Fruit fly (Drosophila melanogaster) whole organism, pupa: ENCODE results near the gene CG46506.
"Not testable (repeated sequence)": the region's sequence is repeated elsewhere in the genome, so short reads cannot be mapped to it uniquely, and the experiment has no call there.

Experiments used
- CG14655 ChIP-seq: fragments of 200-800 bp; sonication (Bioruptor generic); optimal IDR thresholded peaks from 3 replicates; lab custom pipeline; 2017; ENCODE audit warnings: mild to moderate bottlenecking, missing biosample characterization, missing genetic modification reagents, missing genetic modification characterization
- Ets98B ChIP-seq: fragments of 200-800 bp; sonication (Bioruptor generic); IDR thresholded peaks from 2 replicates; pipeline ENCODE4 v1.3.6; 2022; ENCODE audit warnings: missing biosample characterization, missing genetic modification characterization

DNA sequence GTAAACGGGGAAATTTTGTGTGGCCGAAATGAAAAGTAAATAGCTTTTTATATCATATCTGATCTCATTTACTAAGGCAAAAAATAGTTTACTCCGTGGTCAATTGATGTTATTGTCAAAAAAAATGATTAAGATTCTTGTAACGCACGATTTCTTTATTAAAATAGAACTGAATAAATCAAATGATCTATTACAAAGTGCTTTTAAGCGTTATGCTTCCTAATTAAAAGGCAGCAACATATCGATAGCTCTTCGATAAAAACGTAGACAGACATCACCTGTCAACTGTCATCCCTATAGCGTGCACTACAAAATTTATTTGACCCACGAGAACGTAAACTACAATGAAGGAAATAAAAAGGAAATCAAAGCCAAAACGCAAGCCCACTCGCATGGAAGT lies 9.7 kb downstream of the CG46506 start, which contains the start of gene CG46508:
- TF ChIP-seq CG14655, Ets98B: not testable (repeated sequence)
